Worm (Caenorhabditis elegans) whole organism, L1 larva: ENCODE measurements around the gene sdz-7.
A peak's percentile ranks its signal among the peaks of the same experiment; 100 is the strongest.

Experiments
- F16B12.6 ChIP-seq: fragments of 150-350 bp; optimal IDR thresholded peaks from 2 replicates; lab custom pipeline; 2014; ENCODE audit warnings: missing biosample characterization, missing genetic modification characterization
- Y116A8C.19 ChIP-seq: sonication (generic microtip); optimal IDR thresholded peaks from 2 replicates; lab custom pipeline; 2016; ENCODE audit warnings: missing compliant biosample characterization, missing genetic modification characterization, borderline replicate concordance
- ama-1 ChIP-seq: fragments of 150-350 bp; optimal IDR thresholded peaks from 2 replicates; lab custom pipeline; 2014
- blmp-1 ChIP-seq: fragments of 150-350 bp; optimal IDR thresholded peaks from 2 replicates; lab custom pipeline; 2014; ENCODE audit warnings: missing biosample characterization, missing genetic modification characterization
- ceh-63 ChIP-seq: fragments of 200-800 bp; sonication (Bioruptor generic); optimal IDR thresholded peaks from 2 replicates; lab custom pipeline; 2018; ENCODE audit warnings: mild to moderate bottlenecking, missing genetic modification characterization, missing compliant biosample characterization
- ceh-8 ChIP-seq: fragments of 200-800 bp; sonication (Bioruptor generic); optimal IDR thresholded peaks from 2 replicates; lab custom pipeline; 2018; ENCODE audit warnings: mild to moderate bottlenecking, missing genetic modification characterization, moderate library complexity, missing compliant biosample characterization
- dpl-1 ChIP-seq, 3 experiments: fragments of 150-350 bp in 2 of 3; sonication (generic microtip) in 1 of 3; optimal IDR thresholded peaks; 2 replicates each; lab custom pipeline; 2014 to 2017; ENCODE audit warnings: missing biosample characterization in 3 of 3, missing genetic modification characterization in 3 of 3, missing genetic modification reagents in 3 of 3
- efl-1 ChIP-seq, 4 experiments: fragments of 150-350 bp; optimal IDR thresholded peaks in 3 of 4; peaks in 1 of 4; 1 replicate in 1 of 4; 2 replicates in 3 of 4; lab custom pipeline; 2014; ENCODE audit warnings: missing biosample characterization in 2 of 4, missing genetic modification characterization in 2 of 4, missing genetic modification reagents in 2 of 4
- egl-13 ChIP-seq: sonication (generic microtip); optimal IDR thresholded peaks from 2 replicates; lab custom pipeline; 2016; ENCODE audit warnings: missing genotype, missing genetic modification reagents, missing genetic modification characterization, missing compliant biosample characterization
- egl-27 ChIP-seq, 2 experiments: fragments of 150-350 bp in 1 of 2; sonication (generic microtip); optimal IDR thresholded peaks; 3 replicates each; lab custom pipeline; 2017 to 2018; ENCODE audit warnings: missing biosample characterization in 2 of 2, missing genetic modification characterization in 2 of 2, missing genetic modification reagents in 2 of 2
- elt-2 ChIP-seq: sonication (generic microtip); optimal IDR thresholded peaks from 2 replicates; lab custom pipeline; 2016; ENCODE audit warnings: missing genetic modification characterization, mild to moderate bottlenecking, inconsistent platforms, missing compliant biosample characterization, missing genetic modification reagents
- fkh-10 ChIP-seq: sonication (generic microtip); optimal IDR thresholded peaks from 2 replicates; lab custom pipeline; 2017; ENCODE audit warnings: missing biosample characterization, missing genetic modification reagents, missing genetic modification characterization
- fos-1 ChIP-seq: fragments of 150-350 bp; optimal IDR thresholded peaks from 2 replicates; lab custom pipeline; 2014; ENCODE audit warnings: missing biosample characterization, missing genetic modification characterization
- hlh-17 ChIP-seq: fragments of 200-800 bp; sonication (Bioruptor generic); optimal IDR thresholded peaks from 2 replicates; lab custom pipeline; 2018; ENCODE audit warnings: missing genetic modification characterization, mild to moderate bottlenecking, missing compliant biosample characterization, moderate library complexity, borderline replicate concordance
- hlh-4 ChIP-seq: sonication (generic microtip); optimal IDR thresholded peaks from 2 replicates; lab custom pipeline; 2016; ENCODE audit warnings: mild to moderate bottlenecking, missing genetic modification characterization, missing compliant biosample characterization
- hpl-2 ChIP-seq: fragments of 150-350 bp; optimal IDR thresholded peaks from 2 replicates; lab custom pipeline; 2014; ENCODE audit warnings: missing biosample characterization, missing genetic modification reagents, missing genetic modification characterization
- irx-1 ChIP-seq: sonication (generic microtip); optimal IDR thresholded peaks from 2 replicates; lab custom pipeline; 2016; ENCODE audit warnings: missing genetic modification characterization, missing compliant biosample characterization
- jun-1 ChIP-seq: fragments of 150-350 bp; optimal IDR thresholded peaks from 2 replicates; lab custom pipeline; 2014; ENCODE audit warnings: missing biosample characterization, missing genetic modification reagents, missing genetic modification characterization
- lin-13 ChIP-seq: fragments of 150-350 bp; optimal IDR thresholded peaks from 2 replicates; lab custom pipeline; 2014; ENCODE audit warnings: missing biosample characterization, missing genetic modification reagents, missing genetic modification characterization
- lir-3 ChIP-seq: sonication (generic microtip); optimal IDR thresholded peaks from 2 replicates; lab custom pipeline; 2016; ENCODE audit warnings: mild to moderate bottlenecking, missing genetic modification characterization, moderate library complexity, missing compliant biosample characterization; ENCODE audit not compliant: poor library complexity
- nhr-19 ChIP-seq: fragments of 200-800 bp; sonication (Bioruptor generic); conservative IDR thresholded peaks from 2 replicates; pipeline ENCODE4 v1.3.6; 2022; ENCODE audit warnings: missing genetic modification characterization, missing compliant biosample characterization
- nhr-77 ChIP-seq: fragments of 150-350 bp; optimal IDR thresholded peaks from 2 replicates; lab custom pipeline; 2014; ENCODE audit warnings: missing biosample characterization, missing genetic modification characterization
- nhr-84 ChIP-seq: sonication (generic microtip); optimal IDR thresholded peaks from 2 replicates; lab custom pipeline; 2017; ENCODE audit warnings: missing biosample characterization, missing genetic modification characterization
- nhr-85 ChIP-seq: sonication (generic microtip); peaks from one replicate; lab custom pipeline; 2016; ENCODE audit warnings: missing genetic modification characterization, inconsistent platforms, missing compliant biosample characterization
- pag-3 ChIP-seq: sonication (generic microtip); optimal IDR thresholded peaks from 2 replicates; lab custom pipeline; 2017; ENCODE audit warnings: missing genetic modification characterization, mild to moderate bottlenecking, missing compliant biosample characterization, antibody characterized with exemption, borderline replicate concordance; ENCODE audit not compliant: insufficient read depth
- skn-1 ChIP-seq: fragments of 150-350 bp; optimal IDR thresholded peaks from 2 replicates; lab custom pipeline; 2014; ENCODE audit warnings: missing biosample characterization, missing genetic modification characterization
- swsn-7 ChIP-seq: sonication (generic microtip); optimal IDR thresholded peaks from 2 replicates; lab custom pipeline; 2016; ENCODE audit warnings: missing genetic modification characterization, missing compliant biosample characterization
- tbx-2 ChIP-seq: sonication (generic microtip); optimal IDR thresholded peaks from 2 replicates; lab custom pipeline; 2016; ENCODE audit warnings: missing genetic modification characterization, missing compliant biosample characterization
- unc-30 ChIP-seq: sonication (generic microtip); optimal IDR thresholded peaks from 2 replicates; lab custom pipeline; 2017; ENCODE audit warnings: missing biosample characterization, missing genetic modification characterization
- unc-62 ChIP-seq: fragments of 150-350 bp; optimal IDR thresholded peaks from 2 replicates; lab custom pipeline; 2014; ENCODE audit warnings: missing biosample characterization, missing genetic modification reagents, missing genetic modification characterization
- unc-86 ChIP-seq: sonication (generic microtip); optimal IDR thresholded peaks from 2 replicates; lab custom pipeline; 2016; ENCODE audit warnings: missing genetic modification characterization, missing compliant biosample characterization
- unc-98 ChIP-seq: fragments of 200-800 bp; sonication (Bioruptor generic); IDR thresholded peaks from 2 replicates; pipeline ENCODE4 v1.3.6; 2022; ENCODE audit warnings: missing genetic modification characterization, missing compliant biosample characterization
- vab-15 ChIP-seq: sonication (generic microtip); optimal IDR thresholded peaks from 2 replicates; lab custom pipeline; 2017; ENCODE audit warnings: missing genotype, mild to moderate bottlenecking, missing genetic modification characterization, missing compliant biosample characterization
- xbp-1 ChIP-seq: sonication (generic microtip); optimal IDR thresholded peaks from 2 replicates; lab custom pipeline; 2016; ENCODE audit warnings: missing genetic modification characterization, missing compliant biosample characterization
- zip-4 ChIP-seq: fragments of 200-800 bp; sonication (Bioruptor generic); optimal IDR thresholded peaks from 2 replicates; lab custom pipeline; 2018; ENCODE audit warnings: mild to moderate bottlenecking, missing genetic modification characterization, moderate library complexity, missing compliant biosample characterization
- ztf-11 ChIP-seq, 2 experiments: sonication (generic microtip); optimal IDR thresholded peaks; 2 replicates each; lab custom pipeline; 2016 to 2017; ENCODE audit warnings: missing genetic modification characterization in 2 of 2, missing biosample characterization in 1 of 2, missing compliant biosample characterization in 1 of 2

The sdz-7 gene

ce11 chrII:3835915-3836314 is 41.9 kb downstream of the sdz-7 start, which contains the start of gene oac-4:
Gene oac-4 (minus strand): TSS chrII:3836015.
- TF ChIP-seq unc-86 (tag; lab: Kevin White, UChicago) = no peak
- no peak for TF ChIP-seq hpl-2 (GFP tag; lab: Kevin White, UChicago)
- TF ChIP-seq hlh-17 (GFP tag; lab: Kevin White, UChicago) = no peak
- TF ChIP-seq pag-3 (tag; lab: Kevin White, UChicago) = no peak
- TF ChIP-seq F16B12.6 (tag; lab: Kevin White, UChicago) = no peak
- no peak for TF ChIP-seq xbp-1
- TF ChIP-seq Y116A8C.19 (tag; lab: Kevin White, UChicago) = no peak
- no peak for TF ChIP-seq nhr-85
- no peak for TF ChIP-seq nhr-84 (tag; lab: Kevin White, UChicago)
- no peak for TF ChIP-seq fos-1
- TF ChIP-seq jun-1 (tag; lab: Kevin White, UChicago) = no peak
- no peak for TF ChIP-seq ceh-63 (GFP tag; lab: Kevin White, UChicago)
- TF ChIP-seq tbx-2 (tag; lab: Kevin White, UChicago) = no peak
- no peak for TF ChIP-seq hlh-4 (tag; lab: Kevin White, UChicago)
- no peak for TF ChIP-seq vab-15 (tag; lab: Kevin White, UChicago)
- TF ChIP-seq lin-13 (GFP tag; lab: Kevin White, UChicago) = no peak
- TF ChIP-seq dpl-1 (GFP tag; optimal IDR thresholded peaks at IDR 0.05; lab: Kevin White, UChicago) = no peak

ce11 chrII:3832383-3832782 is 45.4 kb downstream of the sdz-7 start, which contains the start of gene F54D10.9:
Gene F54D10.9 (minus strand): TSS chrII:3832483.
- TF ChIP-seq pag-3 (tag; lab: Kevin White, UChicago) (no peak), blmp-1 (tag; lab: Kevin White, UChicago) (peak; percentile 26)

- TF ChIP-seq lin-13 (GFP tag; lab: Kevin White, UChicago) = no peak
- no peak for TF ChIP-seq ama-1 (lab: Kevin White, UChicago)
- TF ChIP-seq elt-2 (tag; lab: Kevin White, UChicago) = no peak
- TF ChIP-seq efl-1 (optimal IDR thresholded peaks at IDR 0.05; lab: Kevin White, UChicago) = no peak
- no peak for TF ChIP-seq efl-1 (GFP tag; optimal IDR thresholded peaks at IDR 0.05 in 1 of 2; lab: Kevin White, UChicago)
- TF ChIP-seq zip-4 = no peak
- TF ChIP-seq irx-1 = no peak
- TF ChIP-seq ztf-11 (tag; optimal IDR thresholded peaks at IDR 0.05; lab: Kevin White, UChicago) = no peak
- TF ChIP-seq hlh-17 (GFP tag; lab: Kevin White, UChicago) = no peak
- no peak for TF ChIP-seq lir-3
- no peak for TF ChIP-seq egl-27 (tag; optimal IDR thresholded peaks at IDR 0.05; lab: Kevin White, UChicago)
- TF ChIP-seq unc-98 = no peak
- TF ChIP-seq egl-13 (tag; lab: Kevin White, UChicago) = no peak
- TF ChIP-seq skn-1 (tag; lab: Kevin White, UChicago) = no peak
- TF ChIP-seq Y116A8C.19 (tag; lab: Kevin White, UChicago) = no peak
- TF ChIP-seq hlh-4 (tag; lab: Kevin White, UChicago) = no peak
- TF ChIP-seq, all 84 proteins: peak for 0
These were observed 48.2 kb downstream of the sdz-7 start for ce11 chrII:3829623-3830022.

DNA sequence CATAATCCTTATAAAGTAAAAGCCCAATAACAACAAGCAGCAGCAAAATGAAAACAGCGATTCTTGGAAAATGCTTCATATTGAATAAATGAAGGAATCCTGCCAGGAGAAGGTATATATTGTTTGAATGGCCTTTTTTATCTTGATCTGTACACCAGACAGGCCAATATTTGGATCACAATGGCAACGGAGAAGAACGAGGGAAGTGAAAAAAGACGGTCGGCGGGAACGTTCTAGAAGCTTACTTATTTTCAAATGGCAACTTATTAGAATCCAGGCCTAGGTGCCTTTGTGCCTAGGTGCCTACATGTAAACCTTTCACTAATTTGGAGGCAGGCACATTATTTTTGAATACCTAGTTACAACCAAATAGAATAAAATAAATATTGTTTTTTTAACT is 50.0 kb downstream of the sdz-7 start, which contains the start of gene F54D10.8:
F54D10.8 (minus strand) TSS at position 101 of the 400 bp plus-strand sequence.
- no peak for TF ChIP-seq Y116A8C.19 (tag; lab: Kevin White, UChicago)
- no peak for TF ChIP-seq tbx-2 (tag; lab: Kevin White, UChicago)
- no peak for TF ChIP-seq nhr-19 (GFP tag; lab: Robert Waterston, UW)
- no peak for TF ChIP-seq ama-1 (lab: Kevin White, UChicago)
- no peak for TF ChIP-seq unc-30 (tag; lab: Kevin White, UChicago)
- TF ChIP-seq swsn-7 (tag; lab: Kevin White, UChicago) = no peak
- TF ChIP-seq fkh-10 (GFP tag; lab: Kevin White, UChicago) = no peak
- TF ChIP-seq nhr-77 = no peak
- TF ChIP-seq unc-62 (GFP tag; lab: Kevin White, UChicago) = no peak
- no peak for TF ChIP-seq ceh-8 (GFP tag; lab: Kevin White, UChicago)
